Fruit fly (Drosophila melanogaster) whole organism, wandering third instar larva: ENCODE measurements around the gene Dyro.

Experiments
- Dfd ChIP-seq: fragments of >200 bp; optimal IDR thresholded peaks from 2 replicates; lab custom pipeline; 2017; ENCODE audit warnings: missing biosample characterization, missing genetic modification characterization
- Myc ChIP-seq: fragments of >200 bp; optimal IDR thresholded peaks from 2 replicates; lab custom pipeline; 2017
- brk ChIP-seq: fragments of 200-800 bp; sonication (Bioruptor generic); optimal IDR thresholded peaks from 2 replicates; lab custom pipeline; 2016; ENCODE audit warnings: missing biosample characterization, mild to moderate bottlenecking, missing genetic modification characterization
- dl ChIP-seq, 2 experiments: fragments of 175-275, 200-275 bp in 1 of 2; fragments of 200-275 bp in 1 of 2; sonication (Bioruptor generic); optimal IDR thresholded peaks; lab custom pipeline; 2018; ENCODE audit warnings: mild to moderate bottlenecking in 2 of 2, missing biosample characterization in 2 of 2, missing genetic modification characterization in 2 of 2, moderate library complexity in 2 of 2; ENCODE audit not compliant: partially characterized antibody in 2 of 2, insufficient read depth in 1 of 2
- fru ChIP-seq: fragments of 200-800 bp; sonication (Bioruptor generic); optimal IDR thresholded peaks from 3 replicates; lab custom pipeline; 2016; ENCODE audit warnings: missing biosample characterization, mild to moderate bottlenecking, missing genetic modification characterization
- h ChIP-seq: fragments of 200-800 bp; sonication (Bioruptor generic); optimal IDR thresholded peaks from 3 replicates; lab custom pipeline; 2016; ENCODE audit warnings: missing biosample characterization, mild to moderate bottlenecking, missing genetic modification characterization
- lola ChIP-seq: fragments of >200 bp; optimal IDR thresholded peaks from 2 replicates; lab custom pipeline; 2017; ENCODE audit warnings: missing biosample characterization, missing genetic modification characterization
- woc ChIP-seq: sonication (Bioruptor generic); optimal IDR thresholded peaks from 2 replicates; lab custom pipeline; 2016; ENCODE audit warnings: missing biosample characterization, mild to moderate bottlenecking, missing genetic modification characterization

DNA sequence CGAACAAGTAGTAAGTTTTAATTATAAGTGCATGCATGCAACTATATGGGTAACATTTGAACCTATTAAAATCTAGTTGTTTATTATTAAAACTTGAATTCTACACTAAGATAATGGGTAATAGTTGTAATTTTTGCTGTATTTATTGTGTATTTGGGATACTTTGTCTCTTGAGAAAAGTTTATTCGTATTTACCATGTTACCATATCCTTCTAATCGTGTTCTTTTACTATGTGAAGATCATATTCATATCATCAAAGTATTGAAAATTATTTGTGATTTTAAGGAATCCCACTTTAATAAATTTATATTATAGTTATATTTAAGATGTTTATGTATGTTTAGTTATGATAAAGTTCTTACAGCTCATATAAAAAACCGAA is 28.2 kb upstream of the Dyro start:
- TF ChIP-seq woc (GFP tag; lab: Kevin White, UChicago) = no peak
- no peak for TF ChIP-seq lola (GFP tag; lab: Kevin White, UChicago)
- no peak for TF ChIP-seq brk (GFP tag; lab: Kevin White, UChicago)
- no peak for TF ChIP-seq fru (GFP tag; lab: Kevin White, UChicago)
- TF ChIP-seq Dfd = no peak
- TF ChIP-seq h (GFP tag; lab: Kevin White, UChicago) = no peak
- no peak for TF ChIP-seq Myc (lab: Kevin White, UChicago)
- TF ChIP-seq dl (GFP tag; optimal IDR thresholded peaks at IDR 0.05; lab: Kevin White, UChicago; ENCODE audit: insufficient read depth in 1 of 2, partially characterized antibody in 2 of 2) = no peak
